Fruit fly (Drosophila melanogaster) whole organism, wandering third instar larva: ENCODE results near the gene Mst36Fa.

Source experiments
- Abd-B ChIP-seq: fragments of >200 bp; optimal IDR thresholded peaks from 2 replicates; lab custom pipeline; 2017; ENCODE audit warnings: missing biosample characterization, missing genetic modification characterization
- CG32264 ChIP-seq: fragments of 200-800 bp; sonication (Bioruptor generic); optimal IDR thresholded peaks from 2 replicates; lab custom pipeline; 2016; ENCODE audit warnings: missing biosample characterization, missing genetic modification characterization
- CG9705 ChIP-seq: fragments of 200-800 bp; sonication (Bioruptor generic); optimal IDR thresholded peaks from 2 replicates; lab custom pipeline; 2018; ENCODE audit warnings: missing biosample characterization, mild to moderate bottlenecking, missing genetic modification characterization
- Myc ChIP-seq: fragments of >200 bp; optimal IDR thresholded peaks from 2 replicates; lab custom pipeline; 2017
- br ChIP-seq: fragments of 200-800 bp; sonication (Bioruptor generic); optimal IDR thresholded peaks from 2 replicates; lab custom pipeline; 2016; ENCODE audit warnings: missing biosample characterization, missing genetic modification characterization
- lola ChIP-seq: fragments of >200 bp; optimal IDR thresholded peaks from 2 replicates; lab custom pipeline; 2017; ENCODE audit warnings: missing biosample characterization, missing genetic modification characterization
- pan ChIP-seq: fragments of >200 bp; optimal IDR thresholded peaks from 2 replicates; lab custom pipeline; 2017
- psq ChIP-seq: fragments of 200-800 bp; sonication (Bioruptor generic); optimal IDR thresholded peaks from 3 replicates; lab custom pipeline; 2017; ENCODE audit warnings: missing biosample characterization, mild to moderate bottlenecking, missing genetic modification characterization, moderate library complexity
- usp ChIP-seq: fragments of >200 bp; optimal IDR thresholded peaks from 2 replicates; lab custom pipeline; 2017; ENCODE audit warnings: missing biosample characterization, missing genetic modification characterization

- TF ChIP-seq psq (peak; percentile 9), CG9705 (GFP tag; lab: Kevin White, UChicago) (no peak), pan (lab: Kevin White, UChicago) (no peak), usp (GFP tag; lab: Kevin White, UChicago) (no peak), CG32264 (GFP tag; lab: Kevin White, UChicago) (no peak), Abd-B (GFP tag; lab: Kevin White, UChicago) (no peak), br (peak; percentile 56), Myc (no peak), lola (no peak)
Measured at dm6 chr2L:18645468-18645867, 31.3 kb downstream of the Mst36Fa start.
